Worm (Caenorhabditis elegans): ENCODE results near the gene mpdu-1.

DNA sequence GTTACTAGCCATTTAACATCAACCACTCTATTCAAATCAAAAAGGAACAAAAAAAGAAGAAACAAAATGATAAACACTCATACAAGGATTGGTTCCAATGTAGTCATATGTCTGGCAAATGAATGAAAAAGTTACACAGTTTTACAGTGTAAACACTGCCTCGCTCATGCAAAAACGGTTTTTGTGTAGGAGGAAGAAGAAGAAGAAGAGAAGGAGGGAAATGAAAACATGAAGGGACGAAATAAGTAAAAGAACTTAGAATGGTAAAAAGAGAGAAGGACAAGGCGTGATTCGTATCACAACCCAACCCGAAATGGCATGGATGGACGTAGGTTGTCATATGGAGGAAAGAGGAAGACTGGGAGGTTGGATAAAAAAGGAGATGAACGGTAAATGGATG lies 47.9 kb upstream of the mpdu-1 start:
- TF ChIP-seq ama-1 (optimal IDR thresholded peaks at IDR 0.05): no peak
- TF ChIP-seq hmg-4 (GFP tag; optimal IDR thresholded peaks at IDR 0.05): no peak
- TF ChIP-seq F13C5.2 (tag; optimal IDR thresholded peaks at IDR 0.05): no peak
- no peak for TF ChIP-seq scrt-1 (GFP tag; IDR thresholded peaks at IDR 0.05)
- no peak for TF ChIP-seq hnd-1 (tag; optimal IDR thresholded peaks at IDR 0.05)
- TF ChIP-seq hmbx-1 (tag; optimal IDR thresholded peaks at IDR 0.05): no peak
- TF ChIP-seq ets-7 (tag; optimal IDR thresholded peaks at IDR 0.05): no peak
